Fruit fly (Drosophila melanogaster) whole organism, embryonic: ENCODE data around the gene CG4629.

ENCODE experiments used
- Antp ChIP-seq: fragments of 200-800 bp; sonication (Bioruptor generic); optimal IDR thresholded peaks from 3 replicates; lab custom pipeline; 2016; ENCODE audit warnings: missing biosample characterization, missing genetic modification characterization
- Blimp-1 ChIP-seq: fragments of 200-800 bp; sonication (Bioruptor generic); optimal IDR thresholded peaks from 3 replicates; lab custom pipeline; 2018; ENCODE audit warnings: missing biosample characterization, missing genetic modification characterization, mild to moderate bottlenecking, moderate library complexity, missing genetic modification reagents
- CG10209 ChIP-seq: fragments of 200-800 bp; sonication (Bioruptor generic); optimal IDR thresholded peaks from 3 replicates; lab custom pipeline; 2017; ENCODE audit warnings: missing biosample characterization, mild to moderate bottlenecking, missing genetic modification characterization, missing genetic modification reagents
- CG10654 ChIP-seq: fragments of 200-800 bp; sonication (Bioruptor generic); optimal IDR thresholded peaks from 2 replicates; lab custom pipeline; 2016; ENCODE audit warnings: missing biosample characterization, missing genetic modification characterization
- CG11456 ChIP-seq: fragments of 200-800 bp; sonication (Bioruptor generic); IDR thresholded peaks from 3 replicates; pipeline ENCODE4 v1.3.6; 2022; ENCODE audit warnings: missing biosample characterization, missing genetic modification characterization
- CG12155 ChIP-seq: fragments of 200-800 bp; sonication (Bioruptor generic); optimal IDR thresholded peaks from 3 replicates; lab custom pipeline; 2016; ENCODE audit warnings: missing biosample characterization, missing genetic modification characterization
- CG12236 ChIP-seq: fragments of 200-800 bp; sonication (Bioruptor generic); optimal IDR thresholded peaks from 2 replicates; lab custom pipeline; 2016; ENCODE audit warnings: missing biosample characterization, missing genetic modification characterization
- CG12769 ChIP-seq: fragments of 200-800 bp; sonication (Bioruptor generic); optimal IDR thresholded peaks from 2 replicates; lab custom pipeline; 2019; ENCODE audit warnings: missing biosample characterization, mild to moderate bottlenecking, missing genetic modification characterization, moderate library complexity
- CG15514 ChIP-seq: fragments of 200-800 bp; sonication (Bioruptor generic); optimal IDR thresholded peaks from 3 replicates; lab custom pipeline; 2017; ENCODE audit warnings: missing biosample characterization, missing genetic modification characterization, mild to moderate bottlenecking, moderate library complexity, missing genetic modification reagents
- CG3407 ChIP-seq: fragments of 200-800 bp; sonication (Bioruptor generic); optimal IDR thresholded peaks from 2 replicates; lab custom pipeline; 2018; ENCODE audit warnings: missing biosample characterization, mild to moderate bottlenecking, missing genetic modification characterization
- CG43689 ChIP-seq: fragments of 200-800 bp; sonication (Bioruptor generic); IDR thresholded peaks from 2 replicates; pipeline ENCODE4 v1.3.6; 2022; ENCODE audit warnings: missing biosample characterization, missing genetic modification characterization
- CG4424 ChIP-seq: fragments of 200-800 bp; sonication (Bioruptor generic); optimal IDR thresholded peaks from 3 replicates; lab custom pipeline; 2016; ENCODE audit warnings: missing biosample characterization, missing genetic modification characterization
- CG6854 ChIP-seq: fragments of 200-800 bp; sonication (Bioruptor generic); optimal IDR thresholded peaks from 3 replicates; lab custom pipeline; 2017; ENCODE audit warnings: missing biosample characterization, mild to moderate bottlenecking, missing genetic modification characterization
- CG8478 ChIP-seq: fragments of >200 bp; optimal IDR thresholded peaks from 2 replicates; lab custom pipeline; 2018
- CG9876 ChIP-seq: fragments of 200-800 bp; sonication (Bioruptor generic); optimal IDR thresholded peaks from 2 replicates; lab custom pipeline; 2016; ENCODE audit warnings: missing biosample characterization, missing genetic modification characterization
- Camta ChIP-seq: fragments of 200-800 bp; sonication (Bioruptor generic); optimal IDR thresholded peaks from 2 replicates; lab custom pipeline; 2016; ENCODE audit warnings: missing biosample characterization, missing genetic modification characterization
- CrebB ChIP-seq: fragments of 200-800 bp; sonication (Bioruptor generic); optimal IDR thresholded peaks from 3 replicates; lab custom pipeline; 2018; ENCODE audit warnings: missing biosample characterization, mild to moderate bottlenecking, missing genetic modification characterization
- D19A ChIP-seq: fragments of 200-800 bp; optimal IDR thresholded peaks from 3 replicates; lab custom pipeline; 2019; ENCODE audit warnings: missing biosample characterization, mild to moderate bottlenecking, missing genetic modification characterization, moderate library complexity
- Dfd ChIP-seq, 2 experiments: fragments of >200 bp; optimal IDR thresholded peaks; 2 replicates each; lab custom pipeline; 2017; ENCODE audit warnings: missing biosample characterization in 2 of 2, missing genetic modification characterization in 2 of 2
- E2f1 ChIP-seq: fragments of 200-800 bp; sonication (Bioruptor generic); IDR thresholded peaks from 2 replicates; pipeline ENCODE4 v1.3.6; 2022; ENCODE audit warnings: missing biosample characterization, missing genetic modification characterization
- Ets65A ChIP-seq: fragments of 200-800 bp; sonication (Bioruptor generic); peaks from one replicate; lab custom pipeline; 2016; ENCODE audit warnings: missing biosample characterization, missing genetic modification characterization
- HLH4C ChIP-seq: fragments of 200-800 bp; sonication (Bioruptor generic); IDR thresholded peaks from 3 replicates; pipeline ENCODE4 v1.3.6; 2022; ENCODE audit warnings: missing biosample characterization, missing genetic modification characterization; ENCODE audit not compliant: partially characterized antibody
- HmgZ ChIP-seq: fragments of 200-800 bp; sonication (Bioruptor generic); optimal IDR thresholded peaks from 2 replicates; lab custom pipeline; 2018; ENCODE audit warnings: missing biosample characterization, mild to moderate bottlenecking, missing genetic modification characterization
- Hmr ChIP-seq: fragments of 200-800 bp; sonication (Bioruptor generic); optimal IDR thresholded peaks from 3 replicates; lab custom pipeline; 2017; ENCODE audit warnings: mild to moderate bottlenecking, missing biosample characterization, missing genetic modification reagents, missing genetic modification characterization
- Nf-YB ChIP-seq: fragments of 200-800 bp; sonication (Bioruptor generic); optimal IDR thresholded peaks from 3 replicates; lab custom pipeline; 2019; ENCODE audit warnings: missing biosample characterization, mild to moderate bottlenecking, missing genetic modification characterization, moderate library complexity
- Nf-YC ChIP-seq: fragments of 200-800 bp; optimal IDR thresholded peaks from 3 replicates; lab custom pipeline; 2019; ENCODE audit warnings: missing biosample characterization, mild to moderate bottlenecking, missing genetic modification characterization, moderate library complexity
- Rx ChIP-seq: fragments of 200-800 bp; sonication (Bioruptor generic); IDR thresholded peaks from 2 replicates; pipeline ENCODE4 v1.3.6; 2022; ENCODE audit warnings: missing biosample characterization, missing genetic modification characterization
- YL-1 ChIP-seq: fragments of 200-800 bp; sonication (Bioruptor generic); optimal IDR thresholded peaks from 3 replicates; lab custom pipeline; 2017; ENCODE audit warnings: missing biosample characterization, mild to moderate bottlenecking, missing genetic modification characterization
- al ChIP-seq: fragments of 200-800 bp; sonication (Bioruptor generic); IDR thresholded peaks from 2 replicates; pipeline ENCODE4 v1.3.6; 2022; ENCODE audit warnings: missing biosample characterization, missing genetic modification characterization
- az2 ChIP-seq: fragments of 200-800 bp; sonication (Bioruptor generic); optimal IDR thresholded peaks from 3 replicates; lab custom pipeline; 2016; ENCODE audit warnings: missing biosample characterization, missing genetic modification characterization
- dimm ChIP-seq: fragments of 200-800 bp; sonication (Bioruptor generic); IDR thresholded peaks from 2 replicates; pipeline ENCODE4 v1.3.6; 2022; ENCODE audit warnings: missing biosample characterization, missing genetic modification characterization
- ftz-f1 ChIP-seq: fragments of 200-800 bp; sonication (Bioruptor generic); optimal IDR thresholded peaks from 2 replicates; lab custom pipeline; 2016; ENCODE audit warnings: missing biosample characterization, missing genetic modification characterization
- gcm ChIP-seq: fragments of 200-800 bp; sonication (Bioruptor generic); optimal IDR thresholded peaks from 2 replicates; lab custom pipeline; 2019; ENCODE audit warnings: missing biosample characterization, mild to moderate bottlenecking, missing genetic modification characterization, moderate library complexity
- grau ChIP-seq: fragments of 200-800 bp; optimal IDR thresholded peaks from 3 replicates; lab custom pipeline; 2019; ENCODE audit warnings: missing biosample characterization, mild to moderate bottlenecking, missing genetic modification characterization, moderate library complexity
- gt ChIP-seq: fragments of 200-800 bp; sonication (Bioruptor generic); IDR thresholded peaks from 2 replicates; pipeline ENCODE4 v1.3.6; 2022; ENCODE audit warnings: missing biosample characterization, missing genetic modification characterization
- hbn ChIP-seq: fragments of 200-800 bp; sonication (Bioruptor generic); IDR thresholded peaks from 2 replicates; pipeline ENCODE4 v1.3.6; 2022; ENCODE audit warnings: missing biosample characterization, missing genetic modification characterization; ENCODE audit not compliant: partially characterized antibody
- her ChIP-seq: fragments of 200-800 bp; sonication (Bioruptor generic); optimal IDR thresholded peaks from 2 replicates; lab custom pipeline; 2016; ENCODE audit warnings: missing biosample characterization, missing genetic modification characterization
- hkb ChIP-seq, 2 experiments: fragments of 200-800 bp in 1 of 2; fragments of >200 bp in 1 of 2; sonication (Bioruptor generic) in 1 of 2; IDR thresholded peaks in 1 of 2; optimal IDR thresholded peaks in 1 of 2; 2 replicates each; pipeline versions ENCODE4 v1.3.6 to Lab custom; 2017 to 2022; ENCODE audit warnings: missing biosample characterization in 1 of 2, missing genetic modification characterization in 1 of 2
- ind ChIP-seq: fragments of 200-800 bp; sonication (Bioruptor generic); optimal IDR thresholded peaks from 3 replicates; lab custom pipeline; 2016; ENCODE audit warnings: missing biosample characterization, missing genetic modification characterization
- lilli ChIP-seq: fragments of 200-800 bp; sonication (Bioruptor generic); optimal IDR thresholded peaks from 3 replicates; lab custom pipeline; 2016; ENCODE audit warnings: missing biosample characterization, missing genetic modification characterization
- oc ChIP-seq: fragments of 200-800 bp; sonication (Bioruptor generic); optimal IDR thresholded peaks from 2 replicates; lab custom pipeline; 2018; ENCODE audit warnings: missing biosample characterization, mild to moderate bottlenecking, missing genetic modification characterization, moderate library complexity
- pho ChIP-seq: fragments of 200-800 bp; sonication (Bioruptor generic); optimal IDR thresholded peaks from 2 replicates; lab custom pipeline; 2016; ENCODE audit warnings: missing biosample characterization, missing genetic modification characterization
- pum ChIP-seq: fragments of 200-800 bp; sonication (Bioruptor generic); optimal IDR thresholded peaks from 2 replicates; lab custom pipeline; 2016; ENCODE audit warnings: missing biosample characterization, missing genetic modification characterization
- rib ChIP-seq: fragments of 200-800 bp; sonication (Bioruptor generic); IDR thresholded peaks from 2 replicates; pipeline ENCODE4 v1.3.6; 2022; ENCODE audit warnings: missing biosample characterization, missing genetic modification characterization
- salm ChIP-seq: fragments of 200-800 bp; sonication (Bioruptor generic); optimal IDR thresholded peaks from 2 replicates; lab custom pipeline; 2018; ENCODE audit warnings: missing biosample characterization, mild to moderate bottlenecking, missing genetic modification characterization
- sd ChIP-seq: fragments of 200-800 bp; sonication (Bioruptor generic); optimal IDR thresholded peaks from 3 replicates; lab custom pipeline; 2018; ENCODE audit warnings: missing biosample characterization, mild to moderate bottlenecking, missing genetic modification characterization, moderate library complexity
- tna ChIP-seq: fragments of 200-800 bp; sonication (Bioruptor generic); IDR thresholded peaks from 2 replicates; pipeline ENCODE4 v1.3.6; 2022; ENCODE audit warnings: missing biosample characterization, missing genetic modification characterization; ENCODE audit not compliant: partially characterized antibody
- tup ChIP-seq: fragments of 200-800 bp; sonication (Bioruptor generic); optimal IDR thresholded peaks from 2 replicates; lab custom pipeline; 2016; ENCODE audit warnings: missing biosample characterization, mild to moderate bottlenecking, missing genetic modification characterization, moderate library complexity
- yki ChIP-seq: fragments of >200 bp; optimal IDR thresholded peaks from 3 replicates; lab custom pipeline; 2018

CG4629 gene

DNA sequence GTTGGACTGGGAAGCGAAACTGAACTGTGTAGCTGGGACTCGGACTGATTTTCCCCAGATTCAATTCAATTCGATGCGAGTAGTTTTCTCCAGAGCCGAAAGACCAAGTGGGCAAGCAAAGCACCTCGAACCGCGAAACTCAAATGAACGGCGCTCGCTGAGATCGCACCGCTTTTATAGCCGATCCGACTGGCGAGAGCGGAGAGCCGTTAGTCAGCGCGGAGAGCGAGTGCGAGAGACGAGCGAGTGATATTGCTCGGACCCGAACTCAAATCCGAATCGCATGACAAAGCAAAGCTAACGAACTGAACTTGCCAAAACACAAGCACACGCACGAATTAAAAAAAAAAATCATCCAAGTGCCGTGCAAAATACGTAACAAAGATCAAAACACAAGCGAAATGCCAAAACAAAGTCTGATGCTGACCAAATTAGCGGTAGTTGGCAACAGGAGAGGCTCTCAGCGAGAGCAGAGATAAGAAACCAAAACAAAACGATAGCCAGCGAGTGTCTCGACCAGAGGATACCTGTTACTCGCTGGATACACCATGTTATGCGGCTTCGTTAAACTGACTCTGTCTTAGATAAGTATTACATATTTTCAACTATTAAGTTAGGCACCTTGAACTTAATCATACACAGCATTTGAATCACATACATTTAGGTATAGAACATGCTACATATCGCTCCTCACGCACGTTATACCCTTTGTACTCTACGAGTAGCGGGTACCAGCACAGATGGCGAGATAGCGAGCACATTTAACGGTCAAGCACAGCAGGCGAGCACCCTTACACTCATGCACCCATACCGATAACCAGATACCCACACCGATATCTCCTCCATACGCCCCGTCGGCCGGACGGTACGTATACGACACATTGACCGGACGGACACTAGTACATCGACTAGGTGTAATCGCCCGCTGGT lies 16.8 kb upstream of the CG4629 start (continued):
- TF ChIP-seq CG43689 (GFP tag; lab: Robert Waterston, UW): no peak
- TF ChIP-seq yki (lab: Kevin White, UChicago): no peak
- peak; percentile 52 for TF ChIP-seq gcm (GFP tag; lab: Kevin White, UChicago)
- TF ChIP-seq Ets65A (GFP tag; lab: Kevin White, UChicago): peak; percentile 81
- peak; percentile 75 for TF ChIP-seq E2f1 (GFP tag; lab: Robert Waterston, UW)
- peak; percentile 77 for TF ChIP-seq pho (GFP tag; lab: Kevin White, UChicago)
- TF ChIP-seq hkb (optimal IDR thresholded peaks at IDR 0.05; lab: Kevin White, UChicago): no peak
- peak; percentile 80 for TF ChIP-seq hkb (GFP tag; IDR thresholded peaks at IDR 0.05; lab: Robert Waterston, UW)
- TF ChIP-seq ftz-f1 (GFP tag; lab: Kevin White, UChicago): peak; percentile 20
- peak; percentile 21 for TF ChIP-seq Antp (GFP tag; lab: Kevin White, UChicago)
- TF ChIP-seq grau (tag; lab: Kevin White, UChicago): peak; percentile 78
- TF ChIP-seq pum (GFP tag; lab: Kevin White, UChicago): peak; percentile 37
- peak; percentile 54 for TF ChIP-seq CG4424 (GFP tag; lab: Kevin White, UChicago)
- peak; percentile 68 for TF ChIP-seq HmgZ
- peak; percentile 93 for TF ChIP-seq CG12769 (tag; lab: Kevin White, UChicago)
- no peak for TF ChIP-seq hbn (GFP tag; lab: Robert Waterston, UW)
- peak; percentile 68 for TF ChIP-seq CG6854 (GFP tag; lab: Kevin White, UChicago)
- TF ChIP-seq al (GFP tag; lab: Robert Waterston, UW): peak; percentile 81
- TF ChIP-seq CG8478 (lab: Kevin White, UChicago): no peak
- TF ChIP-seq HLH4C (GFP tag; lab: Robert Waterston, UW): peak; percentile 37; the same call in 2 of the 3 replicates
- TF ChIP-seq Blimp-1 (GFP tag; lab: Kevin White, UChicago): peak; percentile 46
- no peak for TF ChIP-seq gt
- peak; percentile 19 for TF ChIP-seq her
- peak; percentile 48 for TF ChIP-seq salm (tag; lab: Kevin White, UChicago)
- TF ChIP-seq Nf-YB (GFP tag; lab: Kevin White, UChicago): peak; percentile 33
- TF ChIP-seq ind (GFP tag; lab: Kevin White, UChicago): peak; percentile 71
- peak; percentile 50 for TF ChIP-seq Rx (GFP tag; lab: Robert Waterston, UW)
- peak; percentile 49 for TF ChIP-seq sd
- peak; percentile 66 for TF ChIP-seq CG11456 (GFP tag; lab: Robert Waterston, UW)
- no peak for TF ChIP-seq oc
- TF ChIP-seq CG12155 (GFP tag; lab: Kevin White, UChicago): peak; percentile 85
- peak; percentile 62 for TF ChIP-seq az2
- no peak for TF ChIP-seq CG12236 (GFP tag; lab: Kevin White, UChicago)
- peak; percentile 96; the same call in 1 of the 2 replicates for TF ChIP-seq rib (GFP tag; lab: Robert Waterston, UW)
- no peak for TF ChIP-seq YL-1 (GFP tag; lab: Kevin White, UChicago)
- peak; percentile 72 for TF ChIP-seq CG10209 (GFP tag; lab: Kevin White, UChicago)
- peak; percentile 16 for TF ChIP-seq CrebB (tag; lab: Kevin White, UChicago)
- TF ChIP-seq tna (GFP tag; lab: Robert Waterston, UW): peak; percentile 42; the same call in 1 of the 2 replicates
- TF ChIP-seq Hmr (GFP tag; lab: Kevin White, UChicago): peak; percentile 88
- TF ChIP-seq tup (GFP tag; lab: Kevin White, UChicago): peak; percentile 40
- TF ChIP-seq Nf-YC: peak; percentile 6
- TF ChIP-seq Dfd (GFP tag; optimal IDR thresholded peaks at IDR 0.05; lab: Kevin White, UChicago): no peak
- TF ChIP-seq CG9876 (GFP tag; lab: Kevin White, UChicago): peak; percentile 58
- TF ChIP-seq CG3407 (GFP tag; lab: Kevin White, UChicago): peak; percentile 21
- TF ChIP-seq CG15514 (GFP tag; lab: Kevin White, UChicago): peak; percentile 55
- peak; percentile 51 for TF ChIP-seq D19A (tag; lab: Kevin White, UChicago)
- TF ChIP-seq Camta: peak; percentile 42
- no peak for TF ChIP-seq dimm (GFP tag; lab: Robert Waterston, UW)
- TF ChIP-seq lilli (GFP tag; lab: Kevin White, UChicago): peak; percentile 85
- TF ChIP-seq CG10654 (GFP tag; lab: Kevin White, UChicago): peak; percentile 54
